Worm (Caenorhabditis elegans): ENCODE data around the gene C50F4.6.

DNA sequence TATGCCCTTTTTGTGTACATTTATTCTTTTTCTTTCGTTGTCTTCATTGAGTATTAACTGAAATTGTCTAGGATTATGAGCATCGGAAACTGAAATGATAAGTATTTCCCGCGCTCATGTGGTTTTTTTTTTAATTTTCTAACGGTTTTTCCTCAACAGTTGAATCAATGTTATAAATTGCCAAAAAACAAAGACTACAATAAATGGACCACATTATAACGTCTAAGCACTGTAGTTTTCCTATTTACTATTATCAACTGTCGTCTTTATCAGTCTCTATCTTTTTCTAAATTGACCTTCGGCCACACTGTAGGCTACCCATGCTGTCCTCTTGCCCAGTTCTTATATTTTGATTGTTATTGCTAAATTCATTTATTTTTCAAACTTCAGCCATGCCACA is 38.1 kb upstream of the C50F4.6 start, which contains the start of gene acs-14:
- TF ChIP-seq mab-5 (tag; optimal IDR thresholded peaks at IDR 0.05) (no peak), unc-62 (GFP tag; optimal IDR thresholded peaks at IDR 0.05) (no peak), ztf-11 (tag; optimal IDR thresholded peaks at IDR 0.05) (no peak)
